Fruit fly (Drosophila melanogaster): ENCODE measurements around the gene CG16952.

CG16952 gene

DNA sequence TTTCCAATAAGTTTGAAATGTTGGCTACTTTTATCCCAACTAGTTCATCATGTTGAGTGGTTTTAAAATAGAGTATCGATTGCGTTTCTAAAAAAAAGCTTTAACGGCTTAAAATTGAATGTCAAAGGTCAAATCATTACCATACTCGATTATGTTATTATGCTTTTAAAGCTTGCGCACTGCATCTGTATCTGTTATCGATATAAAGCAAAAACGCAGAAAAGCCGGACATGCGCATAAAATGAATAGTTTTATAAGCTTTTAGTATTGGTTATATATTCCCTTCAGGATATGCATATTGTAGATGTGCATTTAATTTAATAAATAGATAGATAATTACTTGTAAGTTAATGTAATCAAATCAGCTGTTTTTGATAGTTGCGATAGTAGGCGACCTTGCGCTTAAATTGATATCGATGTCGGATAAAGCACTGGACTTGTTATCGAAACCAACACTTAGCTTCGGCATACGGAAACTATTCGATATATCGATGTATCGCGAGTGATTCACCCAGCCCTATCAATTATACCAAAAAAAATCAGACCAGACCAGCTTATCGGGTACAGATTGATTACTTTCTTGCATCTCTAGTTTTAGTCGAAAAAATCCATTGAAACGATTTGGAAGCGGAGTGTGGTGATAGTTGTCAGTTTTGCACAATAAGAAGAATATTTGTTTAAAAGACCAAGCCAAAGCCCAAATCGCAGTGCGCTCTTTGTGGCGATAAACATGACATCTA is 21.8 kb downstream of the CG16952 start, which contains the start of gene shi (continued):
- TF ChIP-seq eyg (GFP tag; optimal IDR thresholded peaks at IDR 0.05) = no peak
- TF ChIP-seq CG4820 (GFP tag; optimal IDR thresholded peaks at IDR 0.05) = no peak
- no peak for TF ChIP-seq CG17359 (tag; optimal IDR thresholded peaks at IDR 0.05)
- no peak for TF ChIP-seq her (GFP tag; optimal IDR thresholded peaks at IDR 0.05)
- no peak for TF ChIP-seq usp (GFP tag; optimal IDR thresholded peaks at IDR 0.05)
- no peak for TF ChIP-seq sr (GFP tag; IDR thresholded peaks at IDR 0.05)
- TF ChIP-seq ind (GFP tag; optimal IDR thresholded peaks at IDR 0.05) = no peak
- TF ChIP-seq CG18011 (GFP tag; optimal IDR thresholded peaks at IDR 0.05) = no peak
- TF ChIP-seq CG32532 (GFP tag; IDR thresholded peaks at IDR 0.05) = peak; percentile 47; the same call in 1 of the 2 replicates
- TF ChIP-seq sqz (GFP tag; optimal IDR thresholded peaks at IDR 0.05) = peak; percentile 50
- no peak for TF ChIP-seq Dip3 (GFP tag; optimal IDR thresholded peaks at IDR 0.05)
- no peak for TF ChIP-seq CG12744 (GFP tag; optimal IDR thresholded peaks at IDR 0.05)
- TF ChIP-seq Taf1 (GFP tag; IDR thresholded peaks at IDR 0.05) = no peak
- peak; percentile 51 for TF ChIP-seq ssp (GFP tag; IDR thresholded peaks at IDR 0.05)
- peak; percentile 36 for TF ChIP-seq CG33213 (GFP tag; optimal IDR thresholded peaks at IDR 0.05)
- peak; percentile 13 for TF ChIP-seq zfh2 (GFP tag; optimal IDR thresholded peaks at IDR 0.05)
- no peak for TF ChIP-seq cg (GFP tag; optimal IDR thresholded peaks at IDR 0.05)
- TF ChIP-seq D19B (GFP tag; optimal IDR thresholded peaks at IDR 0.05) = no peak
- 0 out of 2 replicates have a peak, but pooled peaks have one; percentile 18 for TF ChIP-seq Nf-YA (GFP tag; IDR thresholded peaks at IDR 0.05)
- TF ChIP-seq Gug (GFP tag; IDR thresholded peaks at IDR 0.05) = no peak
- no peak for TF ChIP-seq CG4328 (GFP tag; optimal IDR thresholded peaks at IDR 0.05)
- TF ChIP-seq caup (GFP tag; optimal IDR thresholded peaks at IDR 0.05; ENCODE audit: severe bottlenecking) = peak; percentile 51
- peak; percentile 43 for TF ChIP-seq HmgD (GFP tag; optimal IDR thresholded peaks at IDR 0.05)
- TF ChIP-seq mirr (GFP tag; optimal IDR thresholded peaks at IDR 0.05) = peak; percentile 59
- TF ChIP-seq Vsx1 (GFP tag; optimal IDR thresholded peaks at IDR 0.05) = peak; percentile 20
- TF ChIP-seq CG2712 (tag; optimal IDR thresholded peaks at IDR 0.05) = peak; percentile 46
- TF ChIP-seq insv (GFP tag; optimal IDR thresholded peaks at IDR 0.05) = peak in 1 of 2 experiments; percentile 67
- peak; percentile 1 for TF ChIP-seq CG10979 (tag; optimal IDR thresholded peaks at IDR 0.05)
- TF ChIP-seq ftz-f1 (GFP tag; optimal IDR thresholded peaks at IDR 0.05) = peak; percentile 96
- no peak for TF ChIP-seq CG33557 (GFP tag; optimal IDR thresholded peaks at IDR 0.05)
- TF ChIP-seq Bteb2 (GFP tag; optimal IDR thresholded peaks at IDR 0.05) = no peak
- TF ChIP-seq grau (tag; optimal IDR thresholded peaks at IDR 0.05) = no peak
- peak; percentile 65 for TF ChIP-seq trem (tag; optimal IDR thresholded peaks at IDR 0.05)
- peak; percentile 91 for TF ChIP-seq Doc3 (GFP tag; IDR thresholded peaks at IDR 0.05; ENCODE audit: partially characterized antibody)
- TF ChIP-seq bab2 (GFP tag; optimal IDR thresholded peaks at IDR 0.05) = no peak
- no peak for TF ChIP-seq CG12942 (GFP tag; optimal IDR thresholded peaks at IDR 0.05)
- TF ChIP-seq CG4282 (GFP tag; optimal IDR thresholded peaks at IDR 0.05) = no peak
- TF ChIP-seq Camta (GFP tag; optimal IDR thresholded peaks at IDR 0.05) = no peak
- TF ChIP-seq Dll (GFP tag; IDR thresholded peaks at IDR 0.05; ENCODE audit: partially characterized antibody) = peak; percentile 95
- peak; percentile 73 for TF ChIP-seq HmgZ (tag; optimal IDR thresholded peaks at IDR 0.05)
- peak; percentile 19 for TF ChIP-seq kni (GFP tag; optimal IDR thresholded peaks at IDR 0.05)
- no peak for TF ChIP-seq H15 (GFP tag; IDR thresholded peaks at IDR 0.05)
- TF ChIP-seq pita (GFP tag; optimal IDR thresholded peaks at IDR 0.05) = no peak
- peak; percentile 99 for TF ChIP-seq nerfin-2 (GFP tag; IDR thresholded peaks at IDR 0.05; ENCODE audit: partially characterized antibody)
- peak; percentile 46 for TF ChIP-seq CG12769 (tag; optimal IDR thresholded peaks at IDR 0.05)
- TF ChIP-seq HLH4C (GFP tag; IDR thresholded peaks at IDR 0.05; ENCODE audit: partially characterized antibody) = peak; percentile 99
- no peak for TF ChIP-seq Xbp1 (GFP tag; optimal IDR thresholded peaks at IDR 0.05)
- no peak for TF ChIP-seq ken (GFP tag; IDR thresholded peaks at IDR 0.05)
- peak; percentile 15 for TF ChIP-seq lab (GFP tag; optimal IDR thresholded peaks at IDR 0.05)

All from whole organism, embryonic.